Worm (Caenorhabditis elegans): Measurements from ENCODE around the gene C25F9.10.

C25F9.10 gene

ce11 chrV:19405276-19405815 lies at the start of gene C25F9.10, which contains the start of gene C25F9.6:
TSS of gene C25F9.10 (plus strand) at chrV:19405729.
TSS of gene C25F9.6 (minus strand) at chrV:19405326.
- no peak for TF ChIP-seq gmeb-2 (tag; optimal IDR thresholded peaks at IDR 0.05)
- TF ChIP-seq ceh-22 (tag; optimal IDR thresholded peaks at IDR 0.05), result no peak
- TF ChIP-seq elt-4 (tag; optimal IDR thresholded peaks at IDR 0.05), result no peak
- no peak for TF ChIP-seq ceh-30 (tag; optimal IDR thresholded peaks at IDR 0.05)
- no peak for TF ChIP-seq che-1 (tag; optimal IDR thresholded peaks at IDR 0.05)
- TF ChIP-seq fkh-6 (tag; optimal IDR thresholded peaks at IDR 0.05), result no peak
- no peak for TF ChIP-seq ceh-24 (tag; optimal IDR thresholded peaks at IDR 0.05)
- no peak for TF ChIP-seq tbx-2 (tag; optimal IDR thresholded peaks at IDR 0.05)
- no peak for TF ChIP-seq odd-2 (tag; optimal IDR thresholded peaks at IDR 0.05)
- no peak for TF ChIP-seq unc-3 (GFP tag; conservative IDR thresholded peaks at IDR 0.05)
- TF ChIP-seq unc-3 (tag; optimal IDR thresholded peaks at IDR 0.05), result no peak
- TF ChIP-seq F13H6.1 (tag; optimal IDR thresholded peaks at IDR 0.05), result no peak
- no peak for TF ChIP-seq unc-86 (tag; optimal IDR thresholded peaks at IDR 0.05)

DNA sequence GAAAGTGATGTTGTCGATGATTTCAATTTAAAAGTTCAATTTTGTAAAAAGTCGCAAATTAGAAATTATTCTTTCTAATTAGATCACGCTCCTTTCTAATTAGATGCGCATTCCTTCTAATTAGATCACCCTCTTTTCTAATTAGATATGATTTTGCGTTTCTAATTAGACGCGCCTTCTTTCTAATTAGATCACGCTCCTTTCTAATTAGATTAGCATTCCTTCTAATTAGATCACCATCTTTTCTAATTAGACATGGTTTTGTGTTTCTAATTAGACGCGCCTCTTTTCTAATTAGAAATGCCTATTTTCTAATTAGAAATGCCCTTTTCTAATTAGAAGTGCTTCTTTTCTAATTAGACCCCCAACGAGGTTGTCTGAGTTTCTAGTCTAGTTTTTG lies 48.8 kb upstream of the C25F9.10 start:
- peak; percentile 28 for TF ChIP-seq ceh-14 (tag; optimal IDR thresholded peaks at IDR 0.05)
- TF ChIP-seq unc-42 (tag; optimal IDR thresholded peaks at IDR 0.05), result peak; percentile 56
- no peak for TF ChIP-seq ceh-19 (GFP tag; optimal IDR thresholded peaks at IDR 0.05)

ce11 chrV:19358039-19358438 lies 47.5 kb upstream of the C25F9.10 start:
- no peak for TF ChIP-seq hlh-8 (tag; optimal IDR thresholded peaks at IDR 0.05)
- no peak for TF ChIP-seq unc-86 (tag; optimal IDR thresholded peaks at IDR 0.05)
- no peak for TF ChIP-seq hlh-13 (GFP tag; optimal IDR thresholded peaks at IDR 0.05)
- TF ChIP-seq unc-42 (tag; optimal IDR thresholded peaks at IDR 0.05), result peak; percentile 87
- no peak for TF ChIP-seq sox-4 (tag; optimal IDR thresholded peaks at IDR 0.05)
- peak; percentile 44 for TF ChIP-seq pag-3 (tag; optimal IDR thresholded peaks at IDR 0.05; ENCODE audit: borderline replicate concordance)
- TF ChIP-seq ceh-19 (GFP tag; optimal IDR thresholded peaks at IDR 0.05), result no peak
- TF ChIP-seq ztf-16 (tag; optimal IDR thresholded peaks at IDR 0.05), result no peak
- TF ChIP-seq ceh-31 (tag; optimal IDR thresholded peaks at IDR 0.05), result peak; percentile 16

- TF ChIP-seq unc-42 (tag; optimal IDR thresholded peaks at IDR 0.05) (no peak), ceh-22 (tag; optimal IDR thresholded peaks at IDR 0.05) (no peak), Y22D7AL.16 (tag; optimal IDR thresholded peaks at IDR 0.05) (no peak), C08G9.2 (tag; optimal IDR thresholded peaks at IDR 0.05) (no peak)
Measured at ce11 chrV:19362568-19362967, 43.0 kb upstream of the C25F9.10 start, which contains the start of gene C14B4.2. TSS of gene C14B4.2 (minus strand) at chrV:19362668.

- TF ChIP-seq eyg-1 (tag; optimal IDR thresholded peaks at IDR 0.05) (no peak), ceh-18 (tag; optimal IDR thresholded peaks at IDR 0.05) (no peak), ceh-31 (tag; optimal IDR thresholded peaks at IDR 0.05) (no peak), ets-4 (tag; optimal IDR thresholded peaks at IDR 0.05) (no peak), K09A11.1 (tag; optimal IDR thresholded peaks at IDR 0.05; ENCODE audit: insufficient read depth) (no peak), F13H6.1 (tag; optimal IDR thresholded peaks at IDR 0.05) (no peak), fkh-10 (GFP tag; optimal IDR thresholded peaks at IDR 0.05) (no peak), nfya-1 (tag; optimal IDR thresholded peaks at IDR 0.05) (no peak), ceh-24 (tag; optimal IDR thresholded peaks at IDR 0.05) (no peak), syd-9 (tag; optimal IDR thresholded peaks at IDR 0.05) (no peak), rnt-1 (tag; optimal IDR thresholded peaks at IDR 0.05) (no peak), npax-4 (tag; optimal IDR thresholded peaks at IDR 0.05) (no peak), ceh-19 (GFP tag; optimal IDR thresholded peaks at IDR 0.05) (no peak), Y22D7AL.16 (tag; optimal IDR thresholded peaks at IDR 0.05) (no peak), fax-1 (tag; optimal IDR thresholded peaks at IDR 0.05) (no peak), dmd-4 (tag; optimal IDR thresholded peaks at IDR 0.05; ENCODE audit: borderline replicate concordance) (no peak), fkh-6 (tag; optimal IDR thresholded peaks at IDR 0.05) (no peak), ceh-14 (tag; optimal IDR thresholded peaks at IDR 0.05) (no peak), hlh-15 (tag; optimal IDR thresholded peaks at IDR 0.05) (no peak), ahr-1 (tag; optimal IDR thresholded peaks at IDR 0.05) (no peak)
Measured at ce11 chrV:19370189-19370588, 35.3 kb upstream of the C25F9.10 start, which contains the start of gene Y43F8A.1. TSS of gene Y43F8A.1 (plus strand) at chrV:19370489.
